Fruit fly (Drosophila melanogaster): ENCODE data around the gene CG3081.

The CG3081 gene

dm6 chrX:4614945-4615344 is 28.8 kb downstream of the CG3081 start:
- no peak for TF ChIP-seq noc (tag; optimal IDR thresholded peaks at IDR 0.05)

- TF ChIP-seq noc (tag; optimal IDR thresholded peaks at IDR 0.05) = peak; percentile 65
Measured at dm6 chrX:4614325-4614724, 29.5 kb downstream of the CG3081 start.

dm6 chrX:4613613-4614012 is 30.2 kb downstream of the CG3081 start:
- TF ChIP-seq noc (tag; optimal IDR thresholded peaks at IDR 0.05) = no peak

- no peak for TF ChIP-seq noc (tag; optimal IDR thresholded peaks at IDR 0.05)
Measured at dm6 chrX:4612454-4612853, 31.3 kb downstream of the CG3081 start.

dm6 chrX:4610481-4610880 is 33.3 kb downstream of the CG3081 start:
- peak; percentile 27 for TF ChIP-seq noc (tag; optimal IDR thresholded peaks at IDR 0.05)

- no peak for TF ChIP-seq noc (tag; optimal IDR thresholded peaks at IDR 0.05)
Measured at dm6 chrX:4609737-4610136, 34.0 kb downstream of the CG3081 start.

dm6 chrX:4606447-4606846 is 37.3 kb downstream of the CG3081 start:
- TF ChIP-seq noc (tag; optimal IDR thresholded peaks at IDR 0.05) = no peak

dm6 chrX:4605313-4605712 is 38.5 kb downstream of the CG3081 start:
- TF ChIP-seq noc (tag; optimal IDR thresholded peaks at IDR 0.05) = no peak

dm6 chrX:4604553-4604952 is 39.2 kb downstream of the CG3081 start:
- TF ChIP-seq noc (tag; optimal IDR thresholded peaks at IDR 0.05) = no peak

- peak; percentile 17 for TF ChIP-seq noc (tag; optimal IDR thresholded peaks at IDR 0.05)
Measured at dm6 chrX:4604107-4604506, 39.7 kb downstream of the CG3081 start.

- no peak for TF ChIP-seq noc (tag; optimal IDR thresholded peaks at IDR 0.05)
Measured at dm6 chrX:4599897-4600469, 43.8 kb downstream of the CG3081 start.

- no peak for TF ChIP-seq noc (tag; optimal IDR thresholded peaks at IDR 0.05)
Measured at dm6 chrX:4596467-4597183, 47.2 kb downstream of the CG3081 start.

dm6 chrX:4592258-4592657 is 51.5 kb downstream of the CG3081 start:
- TF ChIP-seq noc (tag; optimal IDR thresholded peaks at IDR 0.05) = no peak

dm6 chrX:4590772-4591064 is 53.1 kb downstream of the CG3081 start:
- no peak for TF ChIP-seq noc (tag; optimal IDR thresholded peaks at IDR 0.05)

dm6 chrX:4589951-4590771 is 53.6 kb downstream of the CG3081 start:
- no peak for TF ChIP-seq noc (tag; optimal IDR thresholded peaks at IDR 0.05)

All from whole organism, larva.